Worm (Caenorhabditis elegans): Measurements from ENCODE around the gene spc-2.

Gene spc-2

DNA sequence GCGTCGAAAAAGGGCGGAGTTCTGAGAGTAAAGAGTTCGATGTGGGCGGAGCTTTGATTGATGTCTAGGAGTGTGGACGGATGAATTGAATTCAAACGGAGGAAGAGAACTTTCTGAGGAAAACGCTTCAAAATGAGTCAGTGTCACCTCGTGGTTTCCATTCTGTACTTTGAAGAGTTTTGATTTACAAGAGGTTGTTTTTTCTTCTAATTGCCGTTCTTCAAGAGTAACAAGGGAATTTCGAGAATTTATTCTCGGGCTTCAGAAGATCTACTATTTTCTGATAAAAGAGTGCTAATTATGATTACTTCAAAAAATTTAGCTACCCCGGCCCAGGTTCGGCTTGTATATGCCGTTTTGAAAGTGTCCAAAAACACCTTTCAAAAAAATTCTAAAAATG, 5.4 kb upstream of the spc-2 start, which contains the start of gene C50C3.12:
Gene C50C3.12 (plus strand): TSS at position 301 of the 400 bp plus-strand sequence.
- TF ChIP-seq nhr-11 (tag; optimal IDR thresholded peaks at IDR 0.05) (no peak), nhr-12 (tag; optimal IDR thresholded peaks at IDR 0.05) (no peak)

DNA sequence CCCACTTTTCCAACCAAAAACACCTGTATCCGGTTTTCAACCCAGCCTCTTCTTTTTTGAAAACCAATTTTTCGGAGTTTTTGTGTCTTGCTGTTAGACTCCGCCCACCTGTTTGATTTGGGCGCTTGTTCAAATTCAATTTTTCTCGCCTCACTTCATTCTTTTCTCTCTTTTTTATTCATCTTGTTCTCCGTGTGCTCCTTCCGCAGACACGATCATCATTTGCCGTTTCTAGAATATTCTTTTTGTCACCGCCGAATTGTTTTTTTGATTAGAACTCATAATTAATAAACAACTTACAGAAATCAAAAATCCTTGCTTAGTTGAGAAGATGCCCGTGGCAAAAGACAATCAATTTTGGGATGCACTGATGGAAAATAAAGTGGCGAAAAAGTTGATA, 2.8 kb upstream of the spc-2 start, which contains the start of gene C50C3.5:
Gene C50C3.5 (plus strand): TSS at position 301 of the 400 bp plus-strand sequence.
- no peak for TF ChIP-seq mab-5 (tag; optimal IDR thresholded peaks at IDR 0.05)
- no peak for TF ChIP-seq Y55F3AM.14 (GFP tag; optimal IDR thresholded peaks at IDR 0.05)
- TF ChIP-seq crh-2 (tag; optimal IDR thresholded peaks at IDR 0.05): no peak
- no peak for TF ChIP-seq ztf-11 (tag; optimal IDR thresholded peaks at IDR 0.05)

DNA sequence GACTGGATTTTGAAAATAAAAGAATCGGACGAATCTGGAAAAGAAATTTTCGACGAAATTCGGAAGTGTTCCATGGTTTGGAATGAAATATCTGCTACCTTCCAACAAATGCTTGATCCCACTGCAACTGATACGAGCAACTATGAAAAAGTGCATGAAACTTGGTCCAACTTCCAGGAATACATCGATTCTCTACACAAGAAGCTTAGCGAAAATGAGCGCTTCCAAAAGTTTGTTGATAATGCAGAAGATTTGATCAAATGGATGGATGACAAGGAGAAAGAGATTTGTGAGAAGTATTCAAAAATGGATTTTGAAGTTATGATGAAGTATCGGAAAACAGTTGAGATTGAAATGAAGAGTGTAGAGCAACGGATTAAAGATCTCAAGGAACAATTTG, 892 bp downstream of the spc-2 start:
- TF ChIP-seq egl-27 (tag; optimal IDR thresholded peaks at IDR 0.05) (no peak), snpc-4 (tag; optimal IDR thresholded peaks at IDR 0.05) (no peak), mbf-1 (tag; optimal IDR thresholded peaks at IDR 0.05) (no peak), sma-3 (GFP tag; optimal IDR thresholded peaks at IDR 0.05) (no peak), nhr-21 (tag; optimal IDR thresholded peaks at IDR 0.05) (no peak), blmp-1 (tag; optimal IDR thresholded peaks at IDR 0.05; ENCODE audit: insufficient read depth) (no peak), elt-3 (tag; optimal IDR thresholded peaks at IDR 0.05) (no peak), nhr-237 (tag; optimal IDR thresholded peaks at IDR 0.05) (no peak), C34F6.9 (tag; optimal IDR thresholded peaks at IDR 0.05) (no peak), nhr-12 (tag; optimal IDR thresholded peaks at IDR 0.05) (no peak), lin-39 (tag; optimal IDR thresholded peaks at IDR 0.05) (no peak), nhr-23 (tag; optimal IDR thresholded peaks at IDR 0.05) (no peak), nhr-25 (tag; optimal IDR thresholded peaks at IDR 0.05) (no peak), alr-1 (tag; optimal IDR thresholded peaks at IDR 0.05) (no peak), R02D3.7 (tag; optimal IDR thresholded peaks at IDR 0.05) (no peak), lin-11 (tag; optimal IDR thresholded peaks at IDR 0.05) (no peak), fos-1 (tag; optimal IDR thresholded peaks at IDR 0.05) (no peak), ztf-4 (tag; optimal IDR thresholded peaks at IDR 0.05) (no peak), unc-62 (GFP tag; optimal IDR thresholded peaks at IDR 0.05) (no peak)

DNA sequence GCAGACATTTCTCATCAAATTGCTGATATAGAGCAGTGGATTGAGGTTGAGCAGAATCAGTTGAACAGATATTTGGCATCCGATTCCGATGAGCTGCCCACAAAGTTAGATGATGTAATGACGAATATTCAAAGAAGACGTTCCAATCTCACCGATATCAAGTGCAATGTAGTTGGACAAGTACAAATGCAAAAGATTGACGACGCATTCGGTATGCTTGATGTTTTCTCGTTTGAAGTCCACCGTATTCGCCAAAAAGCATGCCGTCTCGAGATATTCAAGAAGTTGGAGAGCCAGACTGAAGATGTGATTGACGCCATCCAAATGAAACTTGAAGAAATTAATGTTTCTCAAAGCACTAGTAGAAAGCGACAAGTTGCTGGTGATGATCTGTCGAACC, 3.4 kb downstream of the spc-2 start:
- no peak for TF ChIP-seq fos-1 (tag; optimal IDR thresholded peaks at IDR 0.05)
- no peak for TF ChIP-seq crh-2 (tag; optimal IDR thresholded peaks at IDR 0.05)
- TF ChIP-seq nhr-10 (tag; optimal IDR thresholded peaks at IDR 0.05): no peak
- no peak for TF ChIP-seq nhr-129 (tag; optimal IDR thresholded peaks at IDR 0.05)
- TF ChIP-seq mab-5 (tag; optimal IDR thresholded peaks at IDR 0.05): no peak
- TF ChIP-seq ztf-11 (tag; optimal IDR thresholded peaks at IDR 0.05): no peak
- no peak for TF ChIP-seq mdl-1 (tag; optimal IDR thresholded peaks at IDR 0.05)
- no peak for TF ChIP-seq ztf-4 (tag; optimal IDR thresholded peaks at IDR 0.05)
- TF ChIP-seq mbf-1 (tag; optimal IDR thresholded peaks at IDR 0.05): no peak
- no peak for TF ChIP-seq ceh-82 (tag; optimal IDR thresholded peaks at IDR 0.05)
- no peak for TF ChIP-seq unc-62 (GFP tag; optimal IDR thresholded peaks at IDR 0.05)
- no peak for TF ChIP-seq egl-27 (tag; optimal IDR thresholded peaks at IDR 0.05)

DNA sequence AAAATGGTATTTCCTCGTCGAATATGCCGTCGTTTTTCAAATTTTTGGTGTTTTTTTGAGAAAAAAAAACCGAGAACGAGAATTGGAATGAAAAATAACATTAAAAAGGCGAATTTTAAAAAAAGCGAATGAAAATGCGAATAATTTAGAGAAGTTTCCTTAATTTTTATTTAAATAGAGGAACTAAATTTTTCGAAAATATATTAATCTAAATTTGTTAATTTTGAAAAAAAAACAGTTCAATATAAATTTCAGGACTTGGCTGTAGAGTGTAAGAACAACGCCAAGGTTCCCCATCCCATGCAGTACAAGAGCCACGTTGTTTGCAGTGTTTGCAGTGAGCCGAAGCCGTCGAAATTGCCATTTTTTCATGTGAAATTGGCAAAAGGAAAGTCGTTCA, 8.8 kb downstream of the spc-2 start, which contains the start of gene C50C3.19:
Gene C50C3.19 (plus strand): TSS at position 301 of the 400 bp plus-strand sequence.
- TF ChIP-seq blmp-1 (tag; optimal IDR thresholded peaks at IDR 0.05; ENCODE audit: insufficient read depth) (no peak), nhr-10 (tag; optimal IDR thresholded peaks at IDR 0.05) (no peak), lin-13 (GFP tag; optimal IDR thresholded peaks at IDR 0.05) (no peak), nhr-11 (tag; optimal IDR thresholded peaks at IDR 0.05) (no peak), skn-1 (tag; optimal IDR thresholded peaks at IDR 0.05) (no peak), nhr-6 (tag; optimal IDR thresholded peaks at IDR 0.05) (no peak), ztf-11 (tag; optimal IDR thresholded peaks at IDR 0.05) (no peak), lin-39 (tag; optimal IDR thresholded peaks at IDR 0.05) (no peak), C34F6.9 (tag; optimal IDR thresholded peaks at IDR 0.05) (no peak), mdl-1 (tag; optimal IDR thresholded peaks at IDR 0.05) (no peak)

DNA sequence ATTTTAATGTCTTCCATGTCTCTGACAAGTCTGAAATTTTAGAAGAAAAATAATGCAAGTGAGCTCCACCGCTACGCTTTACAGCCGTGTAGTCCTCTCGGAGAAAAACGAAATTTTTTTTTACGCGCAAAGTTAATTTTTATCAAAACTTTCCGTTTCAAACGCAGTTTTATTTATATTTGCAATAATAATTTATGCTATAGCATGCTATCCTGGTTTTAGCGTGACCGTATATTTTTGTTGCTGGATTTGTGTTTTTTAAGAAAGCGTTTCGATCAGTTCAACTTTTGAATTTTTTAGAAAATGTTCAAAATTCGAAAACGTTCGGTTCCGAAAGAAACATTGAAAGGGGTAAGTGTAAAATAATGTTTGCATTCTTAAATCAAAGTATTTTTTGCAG, 10.0 kb downstream of the spc-2 start, which contains the start of gene C50C3.1:
Gene C50C3.1 (plus strand): TSS at position 301 of the 400 bp plus-strand sequence.
- TF ChIP-seq nhr-23 (tag; optimal IDR thresholded peaks at IDR 0.05) (no peak), ceh-82 (tag; optimal IDR thresholded peaks at IDR 0.05) (no peak), fos-1 (tag; optimal IDR thresholded peaks at IDR 0.05) (no peak), egl-27 (tag; optimal IDR thresholded peaks at IDR 0.05) (no peak), sem-4 (tag; optimal IDR thresholded peaks at IDR 0.05) (no peak), zag-1 (tag; optimal IDR thresholded peaks at IDR 0.05) (no peak), F13H6.1 (tag; optimal IDR thresholded peaks at IDR 0.05) (no peak), C34F6.9 (tag; optimal IDR thresholded peaks at IDR 0.05) (no peak), nhr-10 (tag; optimal IDR thresholded peaks at IDR 0.05) (no peak), mbf-1 (tag; optimal IDR thresholded peaks at IDR 0.05) (no peak), nhr-12 (tag; optimal IDR thresholded peaks at IDR 0.05) (no peak)

Data from whole organism, L2 larva.